Worm (Caenorhabditis elegans) whole organism, young adult: ENCODE data around the gene ttbk-2.1.

ENCODE experiments used
- B0019.2 ChIP-seq: fragments of 200-800 bp; sonication (Bioruptor generic); conservative IDR thresholded peaks from 2 replicates; pipeline ENCODE4 v1.3.6; 2022; ENCODE audit warnings: missing genetic modification reagents, missing genetic modification characterization, missing compliant biosample characterization
- C06A6.2 ChIP-seq: fragments of 200-800 bp; sonication (Bioruptor generic); conservative IDR thresholded peaks from 2 replicates; pipeline ENCODE4 v1.3.6; 2022; ENCODE audit warnings: missing genetic modification characterization, missing compliant biosample characterization
- D2030.7 ChIP-seq: fragments of 200-800 bp; sonication (Bioruptor generic); IDR thresholded peaks from 2 replicates; pipeline ENCODE4 v1.3.6; 2022; ENCODE audit warnings: missing genetic modification reagents, missing genetic modification characterization, missing compliant biosample characterization
- F22D6.2 ChIP-seq: sonication (generic microtip); optimal IDR thresholded peaks from 2 replicates; lab custom pipeline; 2016; ENCODE audit warnings: mild to moderate bottlenecking, missing genetic modification characterization, missing compliant biosample characterization
- T07F8.4 ChIP-seq: sonication (generic microtip); optimal IDR thresholded peaks from 2 replicates; lab custom pipeline; 2016; ENCODE audit warnings: mild to moderate bottlenecking, missing genetic modification characterization, moderate library complexity, missing compliant biosample characterization
- Y56A3A.18 ChIP-seq: fragments of 200-800 bp; sonication (Bioruptor generic); IDR thresholded peaks from 2 replicates; pipeline ENCODE4 v1.3.6; 2022; ENCODE audit warnings: missing genetic modification reagents, missing genetic modification characterization, missing compliant biosample characterization
- ZK185.1 ChIP-seq: sonication (generic microtip); optimal IDR thresholded peaks from 2 replicates; lab custom pipeline; 2016; ENCODE audit warnings: mild to moderate bottlenecking, missing genetic modification characterization, missing compliant biosample characterization; ENCODE audit not compliant: poor library complexity, severe bottlenecking
- akir-1 ChIP-seq: fragments of 200-800 bp; sonication (Bioruptor generic); optimal IDR thresholded peaks from 2 replicates; lab custom pipeline; 2018; ENCODE audit warnings: mild to moderate bottlenecking, missing genetic modification characterization, moderate library complexity, missing compliant biosample characterization
- aptf-3 ChIP-seq: fragments of 200-800 bp; sonication (Bioruptor generic); IDR thresholded peaks from 2 replicates; pipeline ENCODE4 v1.3.6; 2022; ENCODE audit warnings: missing genetic modification characterization, missing compliant biosample characterization
- cebp-1 ChIP-seq, 2 experiments: fragments of 200-800 bp in 1 of 2; sonication (Bioruptor generic) in 1 of 2; sonication (generic microtip) in 1 of 2; IDR thresholded peaks in 1 of 2; optimal IDR thresholded peaks in 1 of 2; 2 replicates each; pipeline versions ENCODE4 v1.3.6 to Lab custom; 2017 to 2022; ENCODE audit warnings: missing compliant biosample characterization in 2 of 2, missing genetic modification characterization in 2 of 2, mild to moderate bottlenecking in 1 of 2, missing genetic modification reagents in 1 of 2, moderate library complexity in 1 of 2
- ceh-79 ChIP-seq: sonication (generic microtip); optimal IDR thresholded peaks from 2 replicates; lab custom pipeline; 2017; ENCODE audit warnings: mild to moderate bottlenecking, missing genetic modification characterization, missing compliant biosample characterization
- die-1 ChIP-seq: sonication (generic microtip); optimal IDR thresholded peaks from 2 replicates; lab custom pipeline; 2016; ENCODE audit warnings: missing genotype, mild to moderate bottlenecking, missing genetic modification characterization, missing compliant biosample characterization
- egl-18 ChIP-seq: fragments of 200-800 bp; sonication (Bioruptor generic); IDR thresholded peaks from 2 replicates; pipeline ENCODE4 v1.3.6; 2022; ENCODE audit warnings: missing genetic modification reagents, missing genetic modification characterization, missing compliant biosample characterization
- egrh-3 ChIP-seq: fragments of 200-800 bp; sonication (Bioruptor generic); IDR thresholded peaks from 2 replicates; pipeline ENCODE4 v1.3.6; 2022; ENCODE audit warnings: missing genetic modification reagents, missing genetic modification characterization, missing compliant biosample characterization
- ets-4 ChIP-seq: fragments of 200-800 bp; sonication (Bioruptor generic); optimal IDR thresholded peaks from 2 replicates; lab custom pipeline; 2018; ENCODE audit warnings: mild to moderate bottlenecking, missing genetic modification characterization, missing compliant biosample characterization
- him-1 ChIP-seq: sonication (generic microtip); optimal IDR thresholded peaks from 2 replicates; lab custom pipeline; 2016; ENCODE audit warnings: missing genotype, missing genetic modification reagents, missing genetic modification characterization, missing compliant biosample characterization
- hlh-26 ChIP-seq: fragments of 200-800 bp; sonication (Bioruptor generic); conservative IDR thresholded peaks from 2 replicates; pipeline ENCODE4 v1.3.6; 2022; ENCODE audit warnings: missing genetic modification reagents, missing genetic modification characterization, missing compliant biosample characterization
- hmg-1.2 ChIP-seq: fragments of 200-800 bp; sonication (Bioruptor generic); IDR thresholded peaks from 2 replicates; pipeline ENCODE4 v1.3.6; 2022; ENCODE audit warnings: missing genetic modification reagents, missing genetic modification characterization, missing compliant biosample characterization
- lin-26 ChIP-seq: fragments of 200-800 bp; sonication (Bioruptor generic); IDR thresholded peaks from 2 replicates; pipeline ENCODE4 v1.3.6; 2022; ENCODE audit warnings: missing genetic modification reagents, missing genetic modification characterization, missing compliant biosample characterization
- lin-35 ChIP-seq, 3 experiments: fragments of 150-350 bp in 2 of 3; sonication (generic microtip) in 1 of 3; optimal IDR thresholded peaks; 2 replicates each; lab custom pipeline; 2014 to 2018; ENCODE audit warnings: missing biosample characterization in 3 of 3, missing genetic modification characterization in 3 of 3, missing genetic modification reagents in 3 of 3
- lin-40 ChIP-seq: sonication (generic microtip); optimal IDR thresholded peaks from 2 replicates; lab custom pipeline; 2016; ENCODE audit warnings: missing genetic modification characterization, mild to moderate bottlenecking, missing compliant biosample characterization, missing genotype, missing genetic modification reagents
- lsl-1 ChIP-seq: fragments of 200-800 bp; sonication (Bioruptor generic); optimal IDR thresholded peaks from 2 replicates; lab custom pipeline; 2018; ENCODE audit warnings: mild to moderate bottlenecking, missing genetic modification characterization, moderate library complexity, missing compliant biosample characterization
- mes-4 ChIP-seq: sonication (generic microtip); optimal IDR thresholded peaks from 2 replicates; lab custom pipeline; 2016; ENCODE audit warnings: missing genotype, missing genetic modification characterization, missing compliant biosample characterization
- nfya-2 ChIP-seq: fragments of 200-800 bp; sonication (Bioruptor generic); IDR thresholded peaks from 2 replicates; pipeline ENCODE4 v1.3.6; 2022; ENCODE audit warnings: missing genetic modification reagents, missing genetic modification characterization, missing compliant biosample characterization
- nfyb-1 ChIP-seq: fragments of 200-800 bp; sonication (Bioruptor generic); IDR thresholded peaks from 2 replicates; pipeline ENCODE4 v1.3.6; 2022; ENCODE audit warnings: missing genetic modification reagents, missing genetic modification characterization, missing compliant biosample characterization
- pbrm-1 ChIP-seq: fragments of 200-800 bp; sonication (Bioruptor generic); IDR thresholded peaks from 2 replicates; pipeline ENCODE4 v1.3.6; 2022; ENCODE audit warnings: missing genetic modification reagents, missing genetic modification characterization, missing compliant biosample characterization
- snpc-1.1 ChIP-seq: sonication (generic microtip); optimal IDR thresholded peaks from 2 replicates; lab custom pipeline; 2017; ENCODE audit warnings: missing genetic modification characterization, mild to moderate bottlenecking, missing compliant biosample characterization, antibody characterized with exemption, moderate library complexity, missing genotype, missing genetic modification reagents; ENCODE audit not compliant: insufficient read depth
- snpc-3.4 ChIP-seq: sonication (generic microtip); optimal IDR thresholded peaks from 2 replicates; lab custom pipeline; 2017; ENCODE audit warnings: missing genetic modification characterization, mild to moderate bottlenecking, missing compliant biosample characterization, antibody characterized with exemption, moderate library complexity, missing genotype, missing genetic modification reagents
- snpc-4 ChIP-seq, 5 experiments: fragments of 150-350 bp in 1 of 5; sonication (generic microtip) in 4 of 5; optimal IDR thresholded peaks; 2 replicates each; lab custom pipeline; 2014 to 2018; ENCODE audit warnings: missing genetic modification characterization in 5 of 5, missing biosample characterization in 3 of 5, antibody characterized with exemption in 2 of 5, mild to moderate bottlenecking in 2 of 5, missing compliant biosample characterization in 2 of 5, missing genotype in 2 of 5, moderate library complexity in 2 of 5, missing genetic modification reagents in 1 of 5
- somi-1 ChIP-seq: fragments of 200-800 bp; sonication (Bioruptor generic); optimal IDR thresholded peaks from 2 replicates; lab custom pipeline; 2018; ENCODE audit warnings: mild to moderate bottlenecking, missing genetic modification characterization, missing compliant biosample characterization
- tbx-9 ChIP-seq: sonication (generic microtip); optimal IDR thresholded peaks from 2 replicates; lab custom pipeline; 2016; ENCODE audit warnings: borderline replicate concordance, missing genetic modification characterization, inconsistent platforms, missing compliant biosample characterization

Gene ttbk-2.1

ce11 chrIV:5266474-5266873 lies 8.0 kb downstream of the ttbk-2.1 start, which contains the start of gene F36H12.5:
TSS of gene F36H12.5 (plus strand) at chrIV:5266774.
- TF ChIP-seq tbx-9 (tag; lab: Kevin White, UChicago) (no peak), Y56A3A.18 (GFP tag; lab: Robert Waterston, UW) (no peak), lin-26 (no peak), D2030.7 (GFP tag; lab: Robert Waterston, UW) (no peak), akir-1 (GFP tag; lab: Kevin White, UChicago) (no peak), snpc-4 (GFP tag; optimal IDR thresholded peaks at IDR 0.05; lab: Kevin White, UChicago) (no peak), snpc-4 (tag; optimal IDR thresholded peaks at IDR 0.05; lab: Kevin White, UChicago) (no peak), lsl-1 (no peak), T07F8.4 (no peak), him-1 (tag; lab: Kevin White, UChicago) (no peak), hlh-26 (GFP tag; lab: Robert Waterston, UW) (no peak)
- TF ChIP-seq, all 124 proteins: peak for 0

- no peak for TF ChIP-seq aptf-3 (GFP tag; lab: Robert Waterston, UW)
- no peak for TF ChIP-seq D2030.7 (GFP tag; lab: Robert Waterston, UW)
Observed at ce11 chrIV:5268803-5269202, 10.3 kb downstream of the ttbk-2.1 start, which contains the start of gene F36H12.4. TSS of gene F36H12.4 (plus strand) at chrIV:5269103.

ce11 chrIV:5272518-5272917 lies 14.0 kb downstream of the ttbk-2.1 start, which contains the start of gene F36H12.3:
TSS of gene F36H12.3 (plus strand) at chrIV:5272818.
- no peak for TF ChIP-seq tbx-9 (tag; lab: Kevin White, UChicago)
- TF ChIP-seq pbrm-1, result no peak
- no peak for TF ChIP-seq egl-18 (GFP tag; lab: Robert Waterston, UW)
- no peak for TF ChIP-seq ceh-79 (tag; lab: Kevin White, UChicago)
- no peak for TF ChIP-seq ZK185.1 (tag; lab: Kevin White, UChicago)
- TF ChIP-seq egrh-3 (GFP tag; lab: Robert Waterston, UW), result no peak
- no peak for TF ChIP-seq snpc-1.1
- no peak for TF ChIP-seq F22D6.2 (tag; lab: Kevin White, UChicago)
- no peak for TF ChIP-seq somi-1 (GFP tag; lab: Kevin White, UChicago)
- no peak for TF ChIP-seq mes-4 (tag; lab: Kevin White, UChicago)
- TF ChIP-seq C06A6.2 (GFP tag; lab: Robert Waterston, UW), result no peak

- TF ChIP-seq egrh-3 (GFP tag; lab: Robert Waterston, UW) (no peak), mes-4 (tag; lab: Kevin White, UChicago) (no peak), lin-40 (no peak), nfya-2 (GFP tag; lab: Robert Waterston, UW) (no peak), snpc-3.4 (tag; lab: Kevin White, UChicago) (no peak), nfyb-1 (GFP tag; lab: Robert Waterston, UW) (no peak), hmg-1.2 (GFP tag; lab: Robert Waterston, UW) (no peak), ets-4 (GFP tag; lab: Kevin White, UChicago) (no peak), lin-35 (GFP tag; optimal IDR thresholded peaks at IDR 0.05; lab: Kevin White, UChicago) (no peak), cebp-1 (GFP tag; IDR thresholded peaks at IDR 0.05; lab: Robert Waterston, UW) (no peak), cebp-1 (tag; optimal IDR thresholded peaks at IDR 0.05; lab: Kevin White, UChicago) (no peak), lsl-1 (no peak), B0019.2 (no peak), die-1 (tag; lab: Kevin White, UChicago) (no peak)
Observed at ce11 chrIV:5273385-5273784, 14.9 kb downstream of the ttbk-2.1 start.
